Worm (Caenorhabditis elegans) whole organism, mixed stage, embryonic: ENCODE measurements around the gene T21B10.3.

Source experiments
- ceh-43 ChIP-seq: fragments of 200-800 bp; sonication (Bioruptor generic); optimal IDR thresholded peaks from 2 replicates; lab custom pipeline; 2018; ENCODE audit warnings: mild to moderate bottlenecking, missing genetic modification characterization, moderate library complexity, missing compliant biosample characterization
- ces-1 ChIP-seq: fragments of 150-350 bp; optimal IDR thresholded peaks from 2 replicates; lab custom pipeline; 2014; ENCODE audit warnings: missing biosample characterization, missing genetic modification reagents, missing genetic modification characterization
- lin-13 ChIP-seq: fragments of 150-350 bp; optimal IDR thresholded peaks from 2 replicates; lab custom pipeline; 2014; ENCODE audit warnings: missing biosample characterization, missing genetic modification characterization
- mep-1 ChIP-seq: fragments of 150-350 bp; optimal IDR thresholded peaks from 2 replicates; lab custom pipeline; 2017; ENCODE audit warnings: missing biosample characterization, missing genetic modification reagents, missing genetic modification characterization, inconsistent platforms
- nhr-76 ChIP-seq: sonication (generic microtip); optimal IDR thresholded peaks from 2 replicates; lab custom pipeline; 2017; ENCODE audit warnings: missing biosample characterization, missing genetic modification characterization
- unc-62 ChIP-seq: fragments of 150-350 bp; optimal IDR thresholded peaks from 2 replicates; lab custom pipeline; 2014; ENCODE audit warnings: missing biosample characterization, missing genetic modification reagents, missing genetic modification characterization

ce11 chrII:8933693-8934432, at the start of gene T21B10.3:
- no peak for TF ChIP-seq mep-1 (tag; lab: Kevin White, UChicago)
- TF ChIP-seq unc-62: no peak
- TF ChIP-seq nhr-76: no peak
- TF ChIP-seq ces-1 (GFP tag; lab: Kevin White, UChicago): no peak
- no peak for TF ChIP-seq ceh-43 (GFP tag; lab: Kevin White, UChicago)
- TF ChIP-seq lin-13: no peak
